Fruit fly (Drosophila melanogaster) whole organism, embryonic: ENCODE data around the gene MAPk-Ak2.

ENCODE experiments used
- Adf1 ChIP-seq: fragments of 200-800 bp; sonication (Bioruptor generic); IDR thresholded peaks from 2 replicates; pipeline ENCODE4 v1.3.6; 2022; ENCODE audit warnings: missing biosample characterization, missing genetic modification characterization
- Atf6 ChIP-seq: fragments of 200-800 bp; sonication (Bioruptor generic); IDR thresholded peaks from 2 replicates; pipeline ENCODE4 v1.3.6; 2022; ENCODE audit warnings: missing biosample characterization, missing genetic modification characterization
- Bdp1 ChIP-seq: fragments of 200-800 bp; sonication (Bioruptor generic); optimal IDR thresholded peaks from 3 replicates; lab custom pipeline; 2016; ENCODE audit warnings: missing biosample characterization, missing genetic modification characterization
- CG10431 ChIP-seq: fragments of 200-800 bp; sonication (Bioruptor generic); optimal IDR thresholded peaks from 3 replicates; lab custom pipeline; 2018; ENCODE audit warnings: missing biosample characterization, mild to moderate bottlenecking, missing genetic modification characterization
- CG10654 ChIP-seq: fragments of 200-800 bp; sonication (Bioruptor generic); optimal IDR thresholded peaks from 2 replicates; lab custom pipeline; 2016; ENCODE audit warnings: missing biosample characterization, missing genetic modification characterization
- CG13424 ChIP-seq: fragments of 200-800 bp; sonication (Bioruptor generic); optimal IDR thresholded peaks from 2 replicates; lab custom pipeline; 2019; ENCODE audit warnings: missing biosample characterization, mild to moderate bottlenecking, missing genetic modification characterization, moderate library complexity
- CG1603 ChIP-seq: fragments of 200-800 bp; sonication (Bioruptor generic); optimal IDR thresholded peaks from 2 replicates; lab custom pipeline; 2019; ENCODE audit warnings: missing biosample characterization, mild to moderate bottlenecking, missing genetic modification characterization, moderate library complexity
- CG17328 ChIP-seq: fragments of 200-800 bp; sonication (Bioruptor generic); IDR thresholded peaks from 2 replicates; pipeline ENCODE4 v1.3.6; 2022; ENCODE audit warnings: missing biosample characterization, missing genetic modification characterization
- CG17361 ChIP-seq: fragments of 200-800 bp; sonication (Bioruptor generic); IDR thresholded peaks from 3 replicates; pipeline ENCODE4 v1.3.6; 2022; ENCODE audit warnings: missing biosample characterization, missing genetic modification characterization
- CG17912 ChIP-seq: fragments of 200-800 bp; sonication (Bioruptor generic); optimal IDR thresholded peaks from 2 replicates; lab custom pipeline; 2018; ENCODE audit warnings: missing biosample characterization, mild to moderate bottlenecking, missing genetic modification characterization
- CG2116 ChIP-seq: fragments of 200-800 bp; sonication (Bioruptor generic); optimal IDR thresholded peaks from 3 replicates; lab custom pipeline; 2018; ENCODE audit warnings: missing biosample characterization, mild to moderate bottlenecking, missing genetic modification characterization
- CG2202 ChIP-seq: fragments of 200-800 bp; sonication (Bioruptor generic); optimal IDR thresholded peaks from 2 replicates; lab custom pipeline; 2018; ENCODE audit warnings: missing biosample characterization, mild to moderate bottlenecking, missing genetic modification characterization
- CG3281 ChIP-seq: fragments of 200-800 bp; sonication (Bioruptor generic); optimal IDR thresholded peaks from 3 replicates; lab custom pipeline; 2017; ENCODE audit warnings: missing biosample characterization, mild to moderate bottlenecking, missing genetic modification characterization
- CG33557 ChIP-seq: fragments of 200-800 bp; sonication (Bioruptor generic); optimal IDR thresholded peaks from 2 replicates; lab custom pipeline; 2019; ENCODE audit warnings: missing biosample characterization, mild to moderate bottlenecking, missing genetic modification characterization, moderate library complexity
- CG3726 ChIP-seq: fragments of 200-800 bp; sonication (Bioruptor generic); IDR thresholded peaks from 3 replicates; pipeline ENCODE4, ENCODE4 v1.3.6; 2022; ENCODE audit warnings: missing biosample characterization, missing genetic modification characterization
- CG4328 ChIP-seq: fragments of 200-800 bp; sonication (Bioruptor generic); optimal IDR thresholded peaks from 3 replicates; lab custom pipeline; 2017; ENCODE audit warnings: missing biosample characterization, missing genetic modification reagents, missing genetic modification characterization
- CG4424 ChIP-seq: fragments of 200-800 bp; sonication (Bioruptor generic); optimal IDR thresholded peaks from 3 replicates; lab custom pipeline; 2016; ENCODE audit warnings: missing biosample characterization, missing genetic modification characterization
- CG5245 ChIP-seq: fragments of 200-800 bp; sonication (Bioruptor generic); optimal IDR thresholded peaks from 3 replicates; lab custom pipeline; 2016; ENCODE audit warnings: missing biosample characterization, missing genetic modification characterization
- Camta ChIP-seq: fragments of 200-800 bp; sonication (Bioruptor generic); optimal IDR thresholded peaks from 2 replicates; lab custom pipeline; 2016; ENCODE audit warnings: missing biosample characterization, missing genetic modification characterization
- D19A ChIP-seq: fragments of 200-800 bp; optimal IDR thresholded peaks from 3 replicates; lab custom pipeline; 2019; ENCODE audit warnings: missing biosample characterization, mild to moderate bottlenecking, missing genetic modification characterization, moderate library complexity
- Dfd ChIP-seq, 2 experiments: fragments of >200 bp; optimal IDR thresholded peaks; 2 replicates each; lab custom pipeline; 2017; ENCODE audit warnings: missing biosample characterization in 2 of 2, missing genetic modification characterization in 2 of 2
- Doc2 ChIP-seq: fragments of 200-800 bp; sonication (Bioruptor generic); IDR thresholded peaks from 2 replicates; pipeline ENCODE4 v1.3.6; 2022; ENCODE audit warnings: missing biosample characterization, missing genetic modification characterization
- HmgD ChIP-seq: fragments of 200-800 bp; sonication (Bioruptor generic); optimal IDR thresholded peaks from 3 replicates; lab custom pipeline; 2016; ENCODE audit warnings: missing biosample characterization, missing genetic modification characterization
- Hr3 ChIP-seq: fragments of 200-800 bp; sonication (Bioruptor generic); optimal IDR thresholded peaks from 3 replicates; lab custom pipeline; 2016; ENCODE audit warnings: missing biosample characterization, missing genetic modification characterization
- Hr78 ChIP-seq, 2 experiments: fragments of 200-800 bp in 1 of 2; fragments of >200 bp in 1 of 2; sonication (Bioruptor generic) in 1 of 2; optimal IDR thresholded peaks; 2 replicates each; lab custom pipeline; 2017 to 2019; ENCODE audit warnings: missing biosample characterization in 2 of 2, missing genetic modification characterization in 2 of 2, mild to moderate bottlenecking in 1 of 2, moderate library complexity in 1 of 2
- Kr ChIP-seq: fragments of 200-800 bp; sonication (Bioruptor generic); optimal IDR thresholded peaks from 2 replicates; lab custom pipeline; 2017; ENCODE audit warnings: missing biosample characterization, mild to moderate bottlenecking, missing genetic modification characterization
- Meics ChIP-seq: fragments of 200-800 bp; sonication (Bioruptor generic); optimal IDR thresholded peaks from 2 replicates; lab custom pipeline; 2017; ENCODE audit warnings: missing biosample characterization, mild to moderate bottlenecking, missing genetic modification characterization
- Oli ChIP-seq: fragments of 200-800 bp; sonication (Bioruptor generic); optimal IDR thresholded peaks from 2 replicates; lab custom pipeline; 2018; ENCODE audit warnings: missing biosample characterization, mild to moderate bottlenecking, missing genetic modification characterization, moderate library complexity
- Rx ChIP-seq: fragments of 200-800 bp; sonication (Bioruptor generic); IDR thresholded peaks from 2 replicates; pipeline ENCODE4 v1.3.6; 2022; ENCODE audit warnings: missing biosample characterization, missing genetic modification characterization
- Scr ChIP-seq: fragments of 200-800 bp; sonication (Bioruptor generic); IDR thresholded peaks from 2 replicates; pipeline ENCODE4 v1.3.6; 2022; ENCODE audit warnings: missing biosample characterization, missing genetic modification characterization; ENCODE audit not compliant: partially characterized antibody
- Usf ChIP-seq: fragments of 200-800 bp; sonication (Bioruptor generic); optimal IDR thresholded peaks from 2 replicates; lab custom pipeline; 2017; ENCODE audit warnings: missing genotype, missing biosample characterization, missing genetic modification characterization
- ewg ChIP-seq: fragments of 200-800 bp; sonication (Bioruptor generic); optimal IDR thresholded peaks from 3 replicates; lab custom pipeline; 2017; ENCODE audit warnings: mild to moderate bottlenecking, missing biosample characterization, missing genetic modification reagents, missing genetic modification characterization
- fd64A ChIP-seq: fragments of 200-800 bp; sonication (Bioruptor generic); optimal IDR thresholded peaks from 3 replicates; lab custom pipeline; 2018; ENCODE audit warnings: missing biosample characterization, mild to moderate bottlenecking, missing genetic modification characterization
- gcm2 ChIP-seq: fragments of 200-800 bp; sonication (Bioruptor generic); optimal IDR thresholded peaks from 2 replicates; lab custom pipeline; 2016; ENCODE audit warnings: missing biosample characterization, missing genetic modification characterization
- grn ChIP-seq: fragments of 200-800 bp; sonication (Bioruptor generic); optimal IDR thresholded peaks from 3 replicates; lab custom pipeline; 2017; ENCODE audit warnings: missing biosample characterization, missing genetic modification characterization
- gsb ChIP-seq: fragments of 200-800 bp; sonication (Bioruptor generic); IDR thresholded peaks from 2 replicates; pipeline ENCODE4 v1.3.6; 2022; ENCODE audit warnings: missing biosample characterization, missing genetic modification characterization
- gsb-n ChIP-seq: fragments of 200-800 bp; sonication (Bioruptor generic); optimal IDR thresholded peaks from 3 replicates; lab custom pipeline; 2018; ENCODE audit warnings: missing biosample characterization, mild to moderate bottlenecking, missing genetic modification characterization
- insv ChIP-seq, 2 experiments: fragments of 200-800 bp; sonication (Bioruptor generic); optimal IDR thresholded peaks; 3 replicates each; lab custom pipeline; 2016 to 2018; ENCODE audit warnings: missing biosample characterization in 2 of 2, missing genetic modification characterization in 2 of 2
- jing ChIP-seq: fragments of 200-800 bp; sonication (Bioruptor generic); optimal IDR thresholded peaks from 2 replicates; lab custom pipeline; 2018; ENCODE audit warnings: missing biosample characterization, mild to moderate bottlenecking, missing genetic modification characterization
- maf-S ChIP-seq: fragments of 200-800 bp; sonication (Bioruptor generic); optimal IDR thresholded peaks from 2 replicates; lab custom pipeline; 2016; ENCODE audit warnings: missing biosample characterization, missing genetic modification characterization
- mld ChIP-seq: fragments of 200-800 bp; sonication (Bioruptor generic); IDR thresholded peaks from 3 replicates; pipeline ENCODE4 v1.3.6; 2022; ENCODE audit warnings: missing biosample characterization, missing genetic modification characterization; ENCODE audit not compliant: partially characterized antibody
- nerfin-2 ChIP-seq: fragments of 200-800 bp; sonication (Bioruptor generic); IDR thresholded peaks from 2 replicates; pipeline ENCODE4 v1.3.6; 2022; ENCODE audit warnings: missing biosample characterization, missing genetic modification characterization; ENCODE audit not compliant: partially characterized antibody
- nom ChIP-seq: fragments of 200-800 bp; sonication (Bioruptor generic); optimal IDR thresholded peaks from 2 replicates; lab custom pipeline; 2017; ENCODE audit warnings: missing biosample characterization, missing genetic modification characterization, mild to moderate bottlenecking, moderate library complexity, missing genetic modification reagents
- pan ChIP-seq, 4 experiments: fragments of >200 bp in 3 of 4; fragments of 200-800 bp in 1 of 4; sonication (Bioruptor generic) in 1 of 4; optimal IDR thresholded peaks in 3 of 4; IDR thresholded peaks in 1 of 4; 2 replicates each; pipeline versions ENCODE4 v1.3.6 to Lab custom; 2017 to 2022; ENCODE audit warnings: missing biosample characterization in 2 of 4, missing genetic modification characterization in 2 of 4, mixed read lengths in 1 of 4
- sens ChIP-seq: fragments of 200-800 bp; sonication (Bioruptor generic); peaks from one replicate; lab custom pipeline; 2016; ENCODE audit warnings: missing biosample characterization, missing genetic modification characterization
- stc ChIP-seq: fragments of 200-800 bp; sonication (Bioruptor generic); IDR thresholded peaks from 2 replicates; pipeline ENCODE4 v1.3.6; 2022; ENCODE audit warnings: missing biosample characterization, missing genetic modification characterization
- stwl ChIP-seq: fragments of 200-800 bp; sonication (Bioruptor generic); optimal IDR thresholded peaks from 3 replicates; lab custom pipeline; 2018; ENCODE audit warnings: missing biosample characterization, mild to moderate bottlenecking, missing genetic modification characterization, moderate library complexity
- unpg ChIP-seq: fragments of 200-800 bp; sonication (Bioruptor generic); optimal IDR thresholded peaks from 3 replicates; lab custom pipeline; 2018; ENCODE audit warnings: missing biosample characterization, mild to moderate bottlenecking, missing genetic modification characterization, moderate library complexity
- vfl ChIP-seq: fragments of 200-800 bp; sonication (Bioruptor generic); optimal IDR thresholded peaks from 2 replicates; lab custom pipeline; 2016; ENCODE audit warnings: missing biosample characterization, missing genetic modification characterization

MAPk-Ak2 gene

DNA sequence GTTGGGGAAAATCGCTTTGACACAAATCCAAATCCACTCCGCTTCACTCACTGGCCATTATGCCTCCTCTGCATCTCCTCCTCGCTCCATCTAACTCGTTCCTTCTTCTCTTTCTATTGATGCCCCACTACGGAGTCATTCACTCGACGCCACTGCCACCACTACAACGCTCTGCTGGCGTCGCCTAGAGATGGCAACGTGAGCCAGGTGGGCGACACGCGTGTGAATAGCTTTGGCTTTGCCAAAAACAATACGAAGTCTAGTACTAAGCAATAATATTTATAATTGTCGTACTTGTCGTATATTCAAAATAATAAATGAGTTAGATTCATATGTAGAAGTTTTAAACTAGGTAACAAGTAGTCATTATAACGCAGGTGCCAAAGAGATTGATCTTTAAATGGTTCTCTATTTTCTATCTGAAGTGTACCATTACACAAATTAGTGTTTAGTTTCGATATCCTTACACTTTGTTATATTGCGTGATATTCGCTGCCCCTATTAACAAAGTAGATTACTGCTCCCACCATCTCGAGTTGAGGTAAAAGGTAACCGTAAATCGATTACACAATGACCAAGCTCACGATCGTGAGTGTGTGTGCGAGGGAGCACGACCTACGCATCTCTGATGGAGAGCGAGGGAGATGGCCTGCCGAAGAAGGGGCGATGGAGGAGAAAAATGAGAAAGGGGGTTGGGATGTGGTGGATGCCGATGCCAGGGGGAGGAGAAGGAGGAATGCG, 18.8 kb downstream of the MAPk-Ak2 start:
- TF ChIP-seq stc (GFP tag; lab: Robert Waterston, UW) (no peak), CG10654 (no peak), grn (GFP tag; lab: Kevin White, UChicago) (no peak), gcm2 (GFP tag; lab: Kevin White, UChicago) (no peak), jing (GFP tag; lab: Kevin White, UChicago) (no peak), CG4328 (no peak), gsb (GFP tag; lab: Robert Waterston, UW) (no peak), Scr (peak; percentile 69), Camta (no peak), D19A (tag; lab: Kevin White, UChicago) (peak; percentile 4), maf-S (GFP tag; lab: Kevin White, UChicago) (peak; percentile 53), Atf6 (GFP tag; lab: Robert Waterston, UW) (no peak), CG2116 (no peak), CG17328 (GFP tag; lab: Robert Waterston, UW) (0 out of 2 replicates have a peak, but pooled peaks have one; percentile 19), HmgD (no peak), Kr (GFP tag; lab: Kevin White, UChicago) (no peak), CG4424 (no peak), Bdp1 (no peak), Hr3 (GFP tag; lab: Kevin White, UChicago) (no peak), CG13424 (tag; lab: Kevin White, UChicago) (peak; percentile 43), fd64A (GFP tag; lab: Kevin White, UChicago) (no peak), CG5245 (GFP tag; lab: Kevin White, UChicago) (no peak), vfl (GFP tag; lab: Kevin White, UChicago) (no peak), ewg (GFP tag; lab: Kevin White, UChicago) (no peak), CG3281 (GFP tag; lab: Kevin White, UChicago) (no peak), CG2202 (tag; lab: Kevin White, UChicago) (no peak), Doc2 (GFP tag; lab: Robert Waterston, UW) (no peak), Dfd (GFP tag; optimal IDR thresholded peaks at IDR 0.05; lab: Kevin White, UChicago) (no peak), CG1603 (tag; lab: Kevin White, UChicago) (no peak), CG33557 (no peak), Meics (GFP tag; lab: Kevin White, UChicago) (peak; percentile 17), CG3726 (no peak), Adf1 (GFP tag; lab: Robert Waterston, UW) (peak; percentile 73), Rx (GFP tag; lab: Robert Waterston, UW) (peak; percentile 12; the same call in 1 of the 2 replicates), gsb-n (tag; lab: Kevin White, UChicago) (no peak), CG17912 (GFP tag; lab: Kevin White, UChicago) (no peak), stwl (tag; lab: Kevin White, UChicago) (no peak), CG17361 (GFP tag; lab: Robert Waterston, UW) (peak; percentile 47; the same call in 1 of the 3 replicates), insv (GFP tag; optimal IDR thresholded peaks at IDR 0.05; lab: Kevin White, UChicago) (no peak), pan (optimal IDR thresholded peaks at IDR 0.05; lab: Kevin White, UChicago) (no peak), pan (GFP tag; optimal IDR thresholded peaks at IDR 0.05 in 1 of 2, IDR thresholded peaks at IDR 0.05 in 1 of 2) (peak in 1 of 2 experiments; percentile 38), Usf (GFP tag; lab: Kevin White, UChicago) (no peak), nerfin-2 (GFP tag; lab: Robert Waterston, UW) (peak; percentile 47; the same call in 1 of the 2 replicates), nom (GFP tag; lab: Kevin White, UChicago) (no peak), Oli (tag; lab: Kevin White, UChicago) (peak; percentile 23), sens (GFP tag; lab: Kevin White, UChicago) (peak; percentile 84), Hr78 (GFP tag; optimal IDR thresholded peaks at IDR 0.05; lab: Kevin White, UChicago) (peak in 1 of 2 experiments; percentile 36), mld (peak; percentile 51; the same call in 1 of the 3 replicates), unpg (no peak), CG10431 (GFP tag; lab: Kevin White, UChicago) (no peak)
